Fruit fly (Drosophila melanogaster) whole organism: Measurements from ENCODE around the gene GluRIA.

Source experiments
- CG8478 ChIP-seq: fragments of >200 bp; optimal IDR thresholded peaks from 2 replicates; lab custom pipeline; 2018; ENCODE audit warnings: inconsistent platforms
- EcR ChIP-seq, 2 experiments: fragments of >200 bp; optimal IDR thresholded peaks; 2 replicates each; lab custom pipeline; 2017; ENCODE audit warnings: missing biosample characterization in 2 of 2, missing genetic modification characterization in 2 of 2, missing genetic modification reagents in 2 of 2
- usp ChIP-seq: fragments of >200 bp; optimal IDR thresholded peaks from 2 replicates; lab custom pipeline; 2017; ENCODE audit warnings: missing biosample characterization, missing genetic modification characterization, mixed read lengths

dm6 chr3L:6612637-6613036 lies 11.2 kb upstream of the GluRIA start:
- TF ChIP-seq usp (GFP tag; lab: Kevin White, UChicago) (no peak), EcR (GFP tag; optimal IDR thresholded peaks at IDR 0.05; lab: Kevin White, UChicago) (no peak), CG8478 (lab: Kevin White, UChicago) (no peak)
